Fruit fly (Drosophila melanogaster): ENCODE data around the gene msi.

dm6 chr3R:25626625-25627275 lies 110.8 kb downstream of the msi start, which contains the start of gene Ssadh:
- TF ChIP-seq CG4282 (GFP tag; optimal IDR thresholded peaks at IDR 0.05): no peak
- TF ChIP-seq CG1529 (GFP tag; optimal IDR thresholded peaks at IDR 0.05): no peak
- peak; percentile 75 for TF ChIP-seq exex (tag; optimal IDR thresholded peaks at IDR 0.05)
- no peak for TF ChIP-seq bsh (GFP tag; optimal IDR thresholded peaks at IDR 0.05)
